Fruit fly (Drosophila melanogaster): ENCODE data around the gene Amacr.

DNA sequence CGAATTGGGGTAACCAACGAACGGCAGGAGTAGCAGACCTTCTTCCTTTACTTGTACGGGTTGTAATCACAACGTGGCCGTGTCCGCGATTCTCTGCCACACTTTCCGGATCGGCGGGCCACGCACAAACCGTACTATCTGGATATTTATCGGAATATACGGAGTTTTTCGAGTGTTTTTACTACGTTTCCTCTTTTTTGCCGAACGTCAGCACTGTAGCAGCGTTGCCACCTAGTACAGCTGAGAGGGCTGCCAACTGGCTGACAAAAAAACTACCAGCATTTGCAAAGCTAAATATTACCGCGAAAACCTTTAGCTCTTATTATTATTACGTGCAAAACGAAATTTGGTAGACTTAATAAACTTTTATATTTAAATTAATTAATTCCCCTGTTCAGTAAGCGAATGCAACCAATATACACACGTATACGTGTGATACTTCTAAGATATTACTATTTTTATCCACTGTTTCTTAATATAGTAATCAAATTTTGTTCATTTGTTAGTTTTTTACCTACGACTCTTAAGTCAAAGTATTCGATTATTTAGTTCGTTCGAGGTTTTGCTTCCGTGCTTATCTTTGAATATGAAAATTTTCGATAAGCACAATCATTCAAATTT is 18.0 kb downstream of the Amacr start, which contains the start of gene TM9SF2:
- TF ChIP-seq h (optimal IDR thresholded peaks at IDR 0.05) (no peak), Myc (optimal IDR thresholded peaks at IDR 0.05) (no peak), psq (optimal IDR thresholded peaks at IDR 0.05) (no peak), insv (optimal IDR thresholded peaks at IDR 0.05) (no peak), Sin3A (optimal IDR thresholded peaks at IDR 0.05) (no peak), ttk (optimal IDR thresholded peaks at IDR 0.05) (no peak)
